Worm (Caenorhabditis elegans): ENCODE results near the gene twk-5.

Gene twk-5

ce11 chrII:11464427-11464944 lies 20.6 kb downstream of the twk-5 start, which contains the start of the genes aars-1 and rga-1 (continued):
- TF ChIP-seq daf-16 (GFP tag; optimal IDR thresholded peaks at IDR 0.05) (peak in 1 of 2 experiments; percentile 3), daf-16 (tag; optimal IDR thresholded peaks at IDR 0.05) (peak; percentile 68), ztf-11 (tag; optimal IDR thresholded peaks at IDR 0.05) (no peak), mdl-1 (tag; optimal IDR thresholded peaks at IDR 0.05) (peak in 1 of 2 experiments; percentile 82), pha-4 (GFP tag; IDR thresholded peaks at IDR 0.05) (peak; percentile 65; the same call in 1 of the 2 replicates), pha-4 (tag; optimal IDR thresholded peaks at IDR 0.05) (no peak), lin-15B (tag; optimal IDR thresholded peaks at IDR 0.05) (no peak), nhr-41 (GFP tag; IDR thresholded peaks at IDR 0.05) (no peak), lin-29 (GFP tag; IDR thresholded peaks at IDR 0.05) (no peak), nhr-237 (tag; optimal IDR thresholded peaks at IDR 0.05) (no peak), mep-1 (tag; optimal IDR thresholded peaks at IDR 0.05) (peak; percentile 67), cey-2 (tag; optimal IDR thresholded peaks at IDR 0.05; ENCODE audit: borderline replicate concordance, insufficient read depth) (no peak), zag-1 (tag; optimal IDR thresholded peaks at IDR 0.05) (no peak), lir-3 (tag; optimal IDR thresholded peaks at IDR 0.05) (no peak), unc-130 (GFP tag; optimal IDR thresholded peaks at IDR 0.05) (no peak), nhr-102 (tag; optimal IDR thresholded peaks at IDR 0.05) (peak; percentile 30), ZK337.2 (GFP tag; IDR thresholded peaks at IDR 0.05) (no peak), egl-27 (tag; optimal IDR thresholded peaks at IDR 0.05) (no peak), tra-1 (GFP tag; IDR thresholded peaks at IDR 0.05) (peak; percentile 46; the same call in 1 of the 2 replicates), nhr-6 (tag; optimal IDR thresholded peaks at IDR 0.05) (peak; percentile 51), nhr-28 (tag; optimal IDR thresholded peaks at IDR 0.05) (peak; percentile 86), skn-1 (tag; optimal IDR thresholded peaks at IDR 0.05) (no peak), gei-8 (GFP tag; optimal IDR thresholded peaks at IDR 0.05) (no peak), snpc-1.2 (GFP tag; IDR thresholded peaks at IDR 0.05) (no peak), jun-1 (tag; optimal IDR thresholded peaks at IDR 0.05) (peak; percentile 26), ceh-32 (tag; optimal IDR thresholded peaks at IDR 0.05; ENCODE audit: poor library complexity) (no peak), nhr-76 (tag; optimal IDR thresholded peaks at IDR 0.05) (no peak), ctbp-1 (GFP tag; IDR thresholded peaks at IDR 0.05) (no peak), T20F7.1 (GFP tag; optimal IDR thresholded peaks at IDR 0.05) (peak; percentile 56), daf-8 (GFP tag; IDR thresholded peaks at IDR 0.05) (no peak), dve-1 (tag; optimal IDR thresholded peaks at IDR 0.05; ENCODE audit: insufficient read depth) (peak; percentile 79), lsy-2 (tag; optimal IDR thresholded peaks at IDR 0.05) (peak in 1 of 2 experiments; percentile 72), mes-2 (tag; optimal IDR thresholded peaks at IDR 0.05; ENCODE audit: poor library complexity, severe bottlenecking) (peak; percentile 79), F37D6.2 (tag; optimal IDR thresholded peaks at IDR 0.05) (no peak), nhr-10 (tag; optimal IDR thresholded peaks at IDR 0.05) (peak; percentile 31), mdt-29 (GFP tag; IDR thresholded peaks at IDR 0.05) (no peak), hif-1 (tag; optimal IDR thresholded peaks at IDR 0.05) (peak in 1 of 2 experiments; percentile 19), aly-2 (tag; optimal IDR thresholded peaks at IDR 0.05) (no peak), hmg-1.1 (GFP tag; IDR thresholded peaks at IDR 0.05) (peak; percentile 45; the same call in 1 of the 2 replicates), lim-7 (GFP tag; IDR thresholded peaks at IDR 0.05) (no peak), ceh-28 (tag; optimal IDR thresholded peaks at IDR 0.05) (peak; percentile 11), nhr-111 (GFP tag; optimal IDR thresholded peaks at IDR 0.05) (no peak), saeg-2 (GFP tag; IDR thresholded peaks at IDR 0.05) (0 out of 2 replicates have a peak, but pooled peaks have one; percentile 23), hlh-11 (tag; optimal IDR thresholded peaks at IDR 0.05) (peak; percentile 94), nhr-77 (tag; optimal IDR thresholded peaks at IDR 0.05) (peak; percentile 20), zip-2 (tag; optimal IDR thresholded peaks at IDR 0.05) (peak; percentile 54), F44E2.7 (GFP tag; IDR thresholded peaks at IDR 0.05) (no peak), ceh-20 (GFP tag; IDR thresholded peaks at IDR 0.05) (no peak), arid-1 (GFP tag; conservative IDR thresholded peaks at IDR 0.05) (0 out of 2 replicates have a peak, but pooled peaks have one; percentile 12), pqm-1 (tag; optimal IDR thresholded peaks at IDR 0.05) (peak; percentile 46), ztf-7 (tag; optimal IDR thresholded peaks at IDR 0.05) (no peak)
